Worm (Caenorhabditis elegans) whole organism, midembryonic: Measurements from ENCODE around the gene rgs-5.

Source experiments
- klf-2 ChIP-seq: fragments of 200-800 bp; sonication (Bioruptor generic); conservative IDR thresholded peaks from 2 replicates; pipeline ENCODE4 v1.3.6; 2022; ENCODE audit warnings: missing genetic modification reagents, missing genetic modification characterization, missing compliant biosample characterization
- ztf-29 ChIP-seq: fragments of 200-800 bp; sonication (Bioruptor generic); IDR thresholded peaks from 2 replicates; pipeline ENCODE4 v1.3.6; 2022; ENCODE audit warnings: missing genetic modification reagents, missing genetic modification characterization, missing compliant biosample characterization

DNA sequence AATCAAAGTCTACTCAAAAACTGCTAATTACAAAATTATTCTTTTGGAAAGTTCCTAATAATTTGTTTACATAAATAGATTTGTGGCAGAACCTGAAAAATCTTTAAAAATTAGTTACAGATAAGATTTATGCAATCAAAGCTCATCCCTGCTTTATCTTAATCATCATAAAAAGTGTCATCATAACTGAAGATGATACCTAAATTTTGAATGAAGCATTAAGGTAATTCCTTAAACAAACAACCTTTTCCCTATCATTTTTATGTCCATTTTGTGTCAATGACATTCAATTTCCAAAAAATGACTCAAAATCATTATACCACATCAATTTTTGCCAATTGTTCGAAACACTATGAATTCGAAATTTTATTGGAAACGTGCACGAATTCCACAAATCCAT lies 39.4 kb downstream of the rgs-5 start, which contains the start of gene B0244.6:
- TF ChIP-seq ztf-29 (GFP tag; lab: Robert Waterston, UW) (no peak), klf-2 (GFP tag; lab: Robert Waterston, UW) (no peak)
